Fruit fly (Drosophila melanogaster) whole organism, embryonic: ENCODE results near the gene Chro.

Source experiments
- Atf6 ChIP-seq: fragments of 200-800 bp; sonication (Bioruptor generic); IDR thresholded peaks from 2 replicates; pipeline ENCODE4 v1.3.6; 2022; ENCODE audit warnings: missing biosample characterization, missing genetic modification characterization
- CG12071 ChIP-seq: fragments of 200-800 bp; sonication (Bioruptor generic); optimal IDR thresholded peaks from 3 replicates; lab custom pipeline; 2018; ENCODE audit warnings: missing biosample characterization, mild to moderate bottlenecking, missing genetic modification characterization
- CG12155 ChIP-seq: fragments of 200-800 bp; sonication (Bioruptor generic); optimal IDR thresholded peaks from 3 replicates; lab custom pipeline; 2016; ENCODE audit warnings: missing biosample characterization, missing genetic modification characterization
- CG12299 ChIP-seq: fragments of 200-800 bp; sonication (Bioruptor generic); optimal IDR thresholded peaks from 2 replicates; lab custom pipeline; 2018; ENCODE audit warnings: missing biosample characterization, mild to moderate bottlenecking, missing genetic modification characterization
- CG13624 ChIP-seq: fragments of 200-800 bp; sonication (Bioruptor generic); optimal IDR thresholded peaks from 2 replicates; lab custom pipeline; 2016; ENCODE audit warnings: missing biosample characterization, missing genetic modification characterization
- CG13775 ChIP-seq: fragments of 200-800 bp; sonication (Bioruptor generic); optimal IDR thresholded peaks from 3 replicates; lab custom pipeline; 2017; ENCODE audit warnings: missing biosample characterization, mild to moderate bottlenecking, missing genetic modification characterization
- CG13894 ChIP-seq: fragments of 200-800 bp; sonication (Bioruptor generic); optimal IDR thresholded peaks from 3 replicates; lab custom pipeline; 2018; ENCODE audit warnings: missing biosample characterization, mild to moderate bottlenecking, missing genetic modification characterization, moderate library complexity
- CG15514 ChIP-seq: fragments of 200-800 bp; sonication (Bioruptor generic); optimal IDR thresholded peaks from 3 replicates; lab custom pipeline; 2017; ENCODE audit warnings: missing biosample characterization, missing genetic modification characterization, mild to moderate bottlenecking, moderate library complexity, missing genetic modification reagents
- CG16813 ChIP-seq: fragments of 200-800 bp; sonication (Bioruptor generic); IDR thresholded peaks from 3 replicates; pipeline ENCODE4 v1.3.6; 2022; ENCODE audit warnings: missing biosample characterization, missing genetic modification characterization; ENCODE audit not compliant: partially characterized antibody
- CG3163 ChIP-seq: fragments of 200-800 bp; sonication (Bioruptor generic); optimal IDR thresholded peaks from 3 replicates; lab custom pipeline; 2016; ENCODE audit warnings: missing biosample characterization, missing genetic modification characterization
- CG32532 ChIP-seq: fragments of 200-800 bp; sonication (Bioruptor generic); IDR thresholded peaks from 2 replicates; pipeline ENCODE4 v1.3.6; 2022; ENCODE audit warnings: missing biosample characterization, missing genetic modification characterization
- CG3407 ChIP-seq: fragments of 200-800 bp; sonication (Bioruptor generic); optimal IDR thresholded peaks from 2 replicates; lab custom pipeline; 2018; ENCODE audit warnings: missing biosample characterization, mild to moderate bottlenecking, missing genetic modification characterization
- CG34224 ChIP-seq: fragments of 200-800 bp; sonication (Bioruptor generic); IDR thresholded peaks from 3 replicates; pipeline ENCODE4 v1.3.6; 2022; ENCODE audit warnings: missing biosample characterization, missing genetic modification characterization; ENCODE audit not compliant: partially characterized antibody
- CG34376 ChIP-seq: fragments of 200-800 bp; sonication (Bioruptor generic); optimal IDR thresholded peaks from 2 replicates; lab custom pipeline; 2018; ENCODE audit warnings: missing biosample characterization, mild to moderate bottlenecking, missing genetic modification characterization
- CG34422 ChIP-seq: fragments of 200-800 bp; sonication (Bioruptor generic); IDR thresholded peaks from 3 replicates; pipeline ENCODE4 v1.3.6; 2022; ENCODE audit warnings: missing biosample characterization, missing genetic modification characterization
- CG5953 ChIP-seq: fragments of 200-800 bp; sonication (Bioruptor generic); IDR thresholded peaks from 2 replicates; pipeline ENCODE4 v1.3.6; 2022; ENCODE audit warnings: missing biosample characterization, missing genetic modification characterization
- CG6765 ChIP-seq: fragments of 200-800 bp; sonication (Bioruptor generic); optimal IDR thresholded peaks from 3 replicates; lab custom pipeline; 2017; ENCODE audit warnings: missing biosample characterization, mild to moderate bottlenecking, missing genetic modification characterization
- CG6813 ChIP-seq: fragments of 200-800 bp; sonication (Bioruptor generic); optimal IDR thresholded peaks from 2 replicates; lab custom pipeline; 2017; ENCODE audit warnings: missing biosample characterization, missing genetic modification characterization, mild to moderate bottlenecking, moderate library complexity, missing genetic modification reagents
- CG8290 ChIP-seq, 3 experiments: fragments of 200-800 bp; sonication (Bioruptor generic); optimal IDR thresholded peaks; 2 replicates each; lab custom pipeline; 2016 to 2019; ENCODE audit warnings: missing biosample characterization in 3 of 3, missing genetic modification characterization in 3 of 3, mild to moderate bottlenecking in 2 of 3, moderate library complexity in 1 of 3
- CG8944 ChIP-seq: fragments of 200-800 bp; sonication (Bioruptor generic); optimal IDR thresholded peaks from 3 replicates; lab custom pipeline; 2016; ENCODE audit warnings: missing biosample characterization, missing genetic modification characterization
- ERR ChIP-seq: fragments of 200-800 bp; sonication (Bioruptor generic); optimal IDR thresholded peaks from 2 replicates; lab custom pipeline; 2016; ENCODE audit warnings: missing biosample characterization, missing genetic modification characterization
- Fer1 ChIP-seq: fragments of 200-800 bp; sonication (Bioruptor generic); optimal IDR thresholded peaks from 2 replicates; lab custom pipeline; 2017; ENCODE audit warnings: missing biosample characterization, mild to moderate bottlenecking, missing genetic modification characterization
- HHEX ChIP-seq: fragments of 200-800 bp; sonication (Bioruptor generic); optimal IDR thresholded peaks from 3 replicates; lab custom pipeline; 2017; ENCODE audit warnings: missing biosample characterization, mild to moderate bottlenecking, missing genetic modification characterization, missing genetic modification reagents
- Jarid2 ChIP-seq: fragments of 200-800 bp; sonication (Bioruptor generic); optimal IDR thresholded peaks from 3 replicates; lab custom pipeline; 2017; ENCODE audit warnings: mild to moderate bottlenecking, missing biosample characterization, missing genetic modification reagents, missing genetic modification characterization
- Poxn ChIP-seq: fragments of 200-800 bp; sonication (Bioruptor generic); IDR thresholded peaks from 2 replicates; pipeline ENCODE4 v1.3.6; 2022; ENCODE audit warnings: missing biosample characterization, missing genetic modification characterization
- Trl ChIP-seq, 3 experiments: fragments of >200 bp in 2 of 3; fragments of 200-800 bp in 1 of 3; sonication (Bioruptor generic) in 1 of 3; optimal IDR thresholded peaks; 2 replicates in 1 of 3; 3 replicates in 2 of 3; lab custom pipeline; 2016 to 2017; ENCODE audit warnings: missing biosample characterization in 1 of 3, missing genetic modification characterization in 1 of 3
- abd-A ChIP-seq: fragments of 200-800 bp; sonication (Bioruptor generic); optimal IDR thresholded peaks from 3 replicates; lab custom pipeline; 2019; ENCODE audit warnings: missing biosample characterization, mild to moderate bottlenecking, missing genetic modification characterization, moderate library complexity
- corto ChIP-seq: fragments of 200-800 bp; sonication (Bioruptor generic); optimal IDR thresholded peaks from 2 replicates; lab custom pipeline; 2016; ENCODE audit warnings: missing biosample characterization, mild to moderate bottlenecking, missing genetic modification characterization, moderate library complexity
- crol ChIP-seq: fragments of 200-800 bp; sonication (Bioruptor generic); IDR thresholded peaks from 2 replicates; pipeline ENCODE4 v1.3.6; 2022; ENCODE audit warnings: missing biosample characterization, missing genetic modification characterization
- cwo ChIP-seq: fragments of 200-800 bp; sonication (Bioruptor generic); optimal IDR thresholded peaks from 3 replicates; lab custom pipeline; 2017; ENCODE audit warnings: missing biosample characterization, missing genetic modification characterization, mild to moderate bottlenecking, moderate library complexity, missing genetic modification reagents
- ewg ChIP-seq: fragments of 200-800 bp; sonication (Bioruptor generic); optimal IDR thresholded peaks from 3 replicates; lab custom pipeline; 2017; ENCODE audit warnings: mild to moderate bottlenecking, missing biosample characterization, missing genetic modification reagents, missing genetic modification characterization
- ftz-f1 ChIP-seq: fragments of 200-800 bp; sonication (Bioruptor generic); optimal IDR thresholded peaks from 2 replicates; lab custom pipeline; 2016; ENCODE audit warnings: missing biosample characterization, missing genetic modification characterization
- gsb ChIP-seq: fragments of 200-800 bp; sonication (Bioruptor generic); IDR thresholded peaks from 2 replicates; pipeline ENCODE4 v1.3.6; 2022; ENCODE audit warnings: missing biosample characterization, missing genetic modification characterization
- hbn ChIP-seq: fragments of 200-800 bp; sonication (Bioruptor generic); IDR thresholded peaks from 2 replicates; pipeline ENCODE4 v1.3.6; 2022; ENCODE audit warnings: missing biosample characterization, missing genetic modification characterization; ENCODE audit not compliant: partially characterized antibody
- hkb ChIP-seq, 2 experiments: fragments of 200-800 bp in 1 of 2; fragments of >200 bp in 1 of 2; sonication (Bioruptor generic) in 1 of 2; IDR thresholded peaks in 1 of 2; optimal IDR thresholded peaks in 1 of 2; 2 replicates each; pipeline versions ENCODE4 v1.3.6 to Lab custom; 2017 to 2022; ENCODE audit warnings: missing biosample characterization in 1 of 2, missing genetic modification characterization in 1 of 2
- kni ChIP-seq: fragments of 200-800 bp; sonication (Bioruptor generic); optimal IDR thresholded peaks from 3 replicates; lab custom pipeline; 2017; ENCODE audit warnings: mild to moderate bottlenecking, missing biosample characterization, missing genetic modification reagents, missing genetic modification characterization
- onecut ChIP-seq: fragments of 200-800 bp; sonication (Bioruptor generic); IDR thresholded peaks from 2 replicates; pipeline ENCODE4 v1.3.6; 2022; ENCODE audit warnings: missing biosample characterization, missing genetic modification characterization
- pros ChIP-seq: fragments of 200-800 bp; sonication (Bioruptor generic); optimal IDR thresholded peaks from 3 replicates; lab custom pipeline; 2019; ENCODE audit warnings: missing biosample characterization, mild to moderate bottlenecking, missing genetic modification characterization, moderate library complexity
- ranshi ChIP-seq: fragments of 200-800 bp; sonication (Bioruptor generic); IDR thresholded peaks from 2 replicates; pipeline ENCODE4 v1.3.6; 2022; ENCODE audit warnings: missing biosample characterization, missing genetic modification characterization
- sens-2 ChIP-seq: fragments of 200-800 bp; sonication (Bioruptor generic); IDR thresholded peaks from 2 replicates; pipeline ENCODE4 v1.3.6; 2022; ENCODE audit warnings: missing biosample characterization, missing genetic modification characterization
- seq ChIP-seq: fragments of 200-800 bp; sonication (Bioruptor generic); IDR thresholded peaks from 2 replicates; pipeline ENCODE4 v1.3.6; 2022; ENCODE audit warnings: missing biosample characterization, missing genetic modification characterization
- slbo ChIP-seq: fragments of 200-800 bp; sonication (Bioruptor generic); IDR thresholded peaks from 2 replicates; pipeline ENCODE4 v1.3.6; 2022; ENCODE audit warnings: missing biosample characterization, missing genetic modification characterization
- vnd ChIP-seq: fragments of 200-800 bp; sonication (Bioruptor generic); IDR thresholded peaks from 3 replicates; pipeline ENCODE4 v1.3.6; 2022; ENCODE audit warnings: missing biosample characterization, missing genetic modification characterization; ENCODE audit not compliant: partially characterized antibody
- vvl ChIP-seq: fragments of 200-800 bp; sonication (Bioruptor generic); IDR thresholded peaks from 2 replicates; pipeline ENCODE4 v1.3.6; 2022; ENCODE audit warnings: missing biosample characterization, missing genetic modification characterization
- yki ChIP-seq: fragments of >200 bp; optimal IDR thresholded peaks from 3 replicates; lab custom pipeline; 2018
- z ChIP-seq: fragments of 200-800 bp; sonication (Bioruptor generic); IDR thresholded peaks from 3 replicates; pipeline ENCODE4 v1.3.6; 2022; ENCODE audit warnings: missing biosample characterization, missing genetic modification characterization

Gene Chro

dm6 chr3L:22835144-22835964 is 43.4 kb downstream of the Chro start, which contains the start of gene jim (continued):
- TF ChIP-seq CG5953 (0 out of 2 replicates have a peak, but pooled peaks have one; percentile 21), seq (peak; percentile 44; the same call in 1 of the 2 replicates), corto (GFP tag; lab: Kevin White, UChicago) (peak; percentile 63), sens-2 (GFP tag; lab: Robert Waterston, UW) (no peak), kni (GFP tag; lab: Kevin White, UChicago) (no peak), Jarid2 (GFP tag; lab: Kevin White, UChicago) (peak; percentile 25), abd-A (tag; lab: Kevin White, UChicago) (peak; percentile 83), Poxn (GFP tag; lab: Robert Waterston, UW) (no peak), CG15514 (peak; percentile 25), CG13894 (tag; lab: Kevin White, UChicago) (peak; percentile 79), CG3163 (GFP tag; lab: Kevin White, UChicago) (peak; percentile 27), CG34376 (GFP tag; lab: Kevin White, UChicago) (peak; percentile 13), ERR (GFP tag; lab: Kevin White, UChicago) (peak; percentile 0), z (0 out of 3 replicates have a peak, but pooled peaks have one; percentile 12), crol (GFP tag; lab: Robert Waterston, UW) (peak; percentile 97), HHEX (peak; percentile 1), CG13624 (GFP tag; lab: Kevin White, UChicago) (no peak), CG8944 (GFP tag; lab: Kevin White, UChicago) (no peak), CG34422 (GFP tag; lab: Robert Waterston, UW) (peak; percentile 29; the same call in 1 of the 3 replicates), CG16813 (GFP tag; lab: Robert Waterston, UW) (no peak), CG12155 (peak; percentile 91), CG6813 (GFP tag; lab: Kevin White, UChicago) (peak; percentile 39), CG12071 (peak; percentile 30), ranshi (GFP tag; lab: Robert Waterston, UW) (no peak; the same call in 1 of the 2 replicates), vnd (no peak), onecut (GFP tag; lab: Robert Waterston, UW) (peak; percentile 45; the same call in 1 of the 2 replicates), CG13775 (GFP tag; lab: Kevin White, UChicago) (no peak), CG3407 (GFP tag; lab: Kevin White, UChicago) (peak; percentile 49), gsb (0 out of 2 replicates have a peak, but pooled peaks have one; percentile 19), ftz-f1 (GFP tag; lab: Kevin White, UChicago) (peak; percentile 18), CG6765 (GFP tag; lab: Kevin White, UChicago) (peak; percentile 37), CG34224 (peak; percentile 66; the same call in 1 of the 3 replicates), yki (lab: Kevin White, UChicago) (peak; percentile 42), Atf6 (peak; percentile 32; the same call in 1 of the 2 replicates), cwo (GFP tag; lab: Kevin White, UChicago) (peak; percentile 82), CG8290 (GFP tag; optimal IDR thresholded peaks at IDR 0.05; lab: Kevin White, UChicago) (no peak), CG8290 (tag; optimal IDR thresholded peaks at IDR 0.05; lab: Kevin White, UChicago) (peak in 1 of 2 experiments; percentile 37), pros (GFP tag; lab: Kevin White, UChicago) (peak; percentile 58), hbn (GFP tag; lab: Robert Waterston, UW) (0 out of 2 replicates have a peak, but pooled peaks have one; percentile 18), CG12299 (tag; lab: Kevin White, UChicago) (peak; percentile 12), Trl (optimal IDR thresholded peaks at IDR 0.05; lab: Kevin White, UChicago) (peak; percentile 93 to 97), Trl (GFP tag; optimal IDR thresholded peaks at IDR 0.05; lab: Kevin White, UChicago) (no peak), Fer1 (peak; percentile 68), CG32532 (GFP tag; lab: Robert Waterston, UW) (peak; percentile 54; the same call in 1 of the 2 replicates), ewg (GFP tag; lab: Kevin White, UChicago) (peak; percentile 27), vvl (GFP tag; lab: Robert Waterston, UW) (peak; percentile 71), slbo (GFP tag; lab: Robert Waterston, UW) (peak; percentile 23; the same call in 1 of the 2 replicates), hkb (optimal IDR thresholded peaks at IDR 0.05; lab: Kevin White, UChicago) (no peak), hkb (GFP tag; IDR thresholded peaks at IDR 0.05; lab: Robert Waterston, UW) (no peak)
